Fruit fly (Drosophila melanogaster) whole organism: Measurements from ENCODE around the gene Pp2A-29B.

Experiments used
- pan ChIP-seq: fragments of >200 bp; optimal IDR thresholded peaks from 2 replicates; lab custom pipeline; 2017
- psq ChIP-seq: fragments of >200 bp; optimal IDR thresholded peaks from 2 replicates; lab custom pipeline; 2017

DNA sequence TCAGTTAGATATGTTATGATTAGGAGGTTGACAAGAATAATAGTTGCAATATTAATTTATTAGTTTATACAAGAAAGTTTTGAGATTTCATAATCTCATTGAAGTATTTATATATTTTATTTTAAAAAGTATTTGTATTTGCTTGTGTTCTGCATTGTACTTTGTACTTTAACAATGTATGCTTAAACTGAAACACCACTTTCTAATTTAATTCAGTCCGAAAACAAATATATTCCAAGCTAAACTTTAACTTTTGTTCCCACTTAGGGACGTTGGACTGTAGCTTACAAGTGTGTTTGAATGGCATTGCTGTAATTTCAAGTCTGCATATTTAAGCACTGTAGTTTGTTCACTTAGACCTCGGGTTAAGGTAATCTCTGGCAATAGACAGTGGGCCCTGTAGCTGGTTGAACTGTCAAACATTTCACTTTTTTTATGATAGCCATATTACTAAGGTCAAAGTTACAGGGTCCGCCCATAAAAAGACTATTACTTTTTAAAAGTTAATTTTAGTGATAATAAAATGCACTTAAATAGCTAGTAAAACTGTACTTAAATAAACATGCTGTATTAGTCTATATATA is 5.6 kb downstream of the Pp2A-29B start:
- TF ChIP-seq psq (no peak), pan (no peak)
